Worm (Caenorhabditis elegans) whole organism, L1 larva: ENCODE data around the gene ins-14.
A peak's percentile ranks its signal among the peaks of the same experiment; 100 is the strongest.

ENCODE experiments used
- C16A3.4 ChIP-seq: fragments of 150-350 bp; optimal IDR thresholded peaks from 2 replicates; lab custom pipeline; 2014; ENCODE audit warnings: missing biosample characterization, missing genetic modification characterization
- C34B4.2 ChIP-seq: sonication (generic microtip); optimal IDR thresholded peaks from 2 replicates; lab custom pipeline; 2017; ENCODE audit warnings: mild to moderate bottlenecking, missing genetic modification characterization, missing compliant biosample characterization
- F16B12.6 ChIP-seq: fragments of 150-350 bp; optimal IDR thresholded peaks from 2 replicates; lab custom pipeline; 2014; ENCODE audit warnings: missing biosample characterization, missing genetic modification characterization
- Y116A8C.19 ChIP-seq: sonication (generic microtip); optimal IDR thresholded peaks from 2 replicates; lab custom pipeline; 2016; ENCODE audit warnings: missing compliant biosample characterization, missing genetic modification characterization, borderline replicate concordance
- aha-1 ChIP-seq: fragments of 150-350 bp; optimal IDR thresholded peaks from 2 replicates; lab custom pipeline; 2014; ENCODE audit warnings: missing biosample characterization, missing genetic modification characterization
- ama-1 ChIP-seq: fragments of 150-350 bp; optimal IDR thresholded peaks from 2 replicates; lab custom pipeline; 2014
- blmp-1 ChIP-seq: fragments of 150-350 bp; optimal IDR thresholded peaks from 2 replicates; lab custom pipeline; 2014; ENCODE audit warnings: missing biosample characterization, missing genetic modification characterization
- ceh-82 ChIP-seq, 3 experiments: fragments of 150-350 bp in 1 of 3; sonication (generic microtip) in 2 of 3; optimal IDR thresholded peaks; 2 replicates each; lab custom pipeline; 2014 to 2017; ENCODE audit warnings: missing biosample characterization in 3 of 3, missing genetic modification characterization in 3 of 3
- ceh-88 ChIP-seq: fragments of 200-800 bp; sonication (Bioruptor generic); IDR thresholded peaks from 2 replicates; pipeline ENCODE4 v1.3.6; 2022; ENCODE audit warnings: missing genetic modification characterization, missing compliant biosample characterization
- ceh-90 ChIP-seq: sonication (generic microtip); optimal IDR thresholded peaks from 2 replicates; lab custom pipeline; 2016; ENCODE audit warnings: missing genetic modification characterization, missing compliant biosample characterization
- dpl-1 ChIP-seq, 3 experiments: fragments of 150-350 bp in 2 of 3; sonication (generic microtip) in 1 of 3; optimal IDR thresholded peaks; 2 replicates each; lab custom pipeline; 2014 to 2017; ENCODE audit warnings: missing biosample characterization in 3 of 3, missing genetic modification characterization in 3 of 3, missing genetic modification reagents in 3 of 3
- dsc-1 ChIP-seq: sonication (generic microtip); optimal IDR thresholded peaks from 2 replicates; lab custom pipeline; 2016; ENCODE audit warnings: mild to moderate bottlenecking, missing genetic modification characterization, missing compliant biosample characterization
- efl-1 ChIP-seq, 4 experiments: fragments of 150-350 bp; optimal IDR thresholded peaks in 3 of 4; peaks in 1 of 4; 1 replicate in 1 of 4; 2 replicates in 3 of 4; lab custom pipeline; 2014; ENCODE audit warnings: missing biosample characterization in 2 of 4, missing genetic modification characterization in 2 of 4, missing genetic modification reagents in 2 of 4
- egl-27 ChIP-seq, 2 experiments: fragments of 150-350 bp in 1 of 2; sonication (generic microtip); optimal IDR thresholded peaks; 3 replicates each; lab custom pipeline; 2017 to 2018; ENCODE audit warnings: missing biosample characterization in 2 of 2, missing genetic modification characterization in 2 of 2, missing genetic modification reagents in 2 of 2
- elt-2 ChIP-seq: sonication (generic microtip); optimal IDR thresholded peaks from 2 replicates; lab custom pipeline; 2016; ENCODE audit warnings: missing genetic modification characterization, mild to moderate bottlenecking, inconsistent platforms, missing compliant biosample characterization, missing genetic modification reagents
- elt-3 ChIP-seq, 6 experiments: fragments of 150-350 bp in 1 of 6; sonication (generic microtip); optimal IDR thresholded peaks; 2 replicates each; lab custom pipeline; 2017 to 2018; ENCODE audit warnings: missing biosample characterization in 6 of 6, missing genetic modification characterization in 6 of 6, inconsistent platforms in 1 of 6
- fkh-4 ChIP-seq: sonication (generic microtip); optimal IDR thresholded peaks from 2 replicates; lab custom pipeline; 2016; ENCODE audit warnings: missing compliant biosample characterization, missing genetic modification characterization, borderline replicate concordance
- fkh-8 ChIP-seq: sonication (generic microtip); optimal IDR thresholded peaks from 2 replicates; lab custom pipeline; 2016; ENCODE audit warnings: mild to moderate bottlenecking, missing genetic modification characterization, missing compliant biosample characterization
- grh-1 ChIP-seq: fragments of 200-800 bp; sonication (Bioruptor generic); IDR thresholded peaks from 2 replicates; pipeline ENCODE4 v1.3.6; 2022; ENCODE audit warnings: missing genetic modification reagents, missing genetic modification characterization, missing compliant biosample characterization
- hlh-4 ChIP-seq: sonication (generic microtip); optimal IDR thresholded peaks from 2 replicates; lab custom pipeline; 2016; ENCODE audit warnings: mild to moderate bottlenecking, missing genetic modification characterization, missing compliant biosample characterization
- hpl-2 ChIP-seq: fragments of 150-350 bp; optimal IDR thresholded peaks from 2 replicates; lab custom pipeline; 2014; ENCODE audit warnings: missing biosample characterization, missing genetic modification reagents, missing genetic modification characterization
- irx-1 ChIP-seq: sonication (generic microtip); optimal IDR thresholded peaks from 2 replicates; lab custom pipeline; 2016; ENCODE audit warnings: missing genetic modification characterization, missing compliant biosample characterization
- isw-1 ChIP-seq: fragments of 200-800 bp; sonication (Bioruptor generic); IDR thresholded peaks from 2 replicates; pipeline ENCODE4 v1.3.6; 2022; ENCODE audit warnings: missing genetic modification characterization, missing compliant biosample characterization
- lin-13 ChIP-seq: fragments of 150-350 bp; optimal IDR thresholded peaks from 2 replicates; lab custom pipeline; 2014; ENCODE audit warnings: missing biosample characterization, missing genetic modification reagents, missing genetic modification characterization
- lin-14 ChIP-seq: fragments of 200-800 bp; sonication (Bioruptor generic); optimal IDR thresholded peaks from 2 replicates; lab custom pipeline; 2018; ENCODE audit warnings: mild to moderate bottlenecking, missing genetic modification characterization, moderate library complexity, missing compliant biosample characterization
- lin-35 ChIP-seq, 2 experiments: fragments of 150-350 bp; optimal IDR thresholded peaks; 2 replicates each; lab custom pipeline; 2014; ENCODE audit warnings: missing biosample characterization in 2 of 2, missing genetic modification characterization in 2 of 2, missing genetic modification reagents in 2 of 2
- lin-39 ChIP-seq: fragments of 150-350 bp; optimal IDR thresholded peaks from 2 replicates; lab custom pipeline; 2014; ENCODE audit warnings: missing biosample characterization, missing genetic modification reagents, missing genetic modification characterization
- lsy-2 ChIP-seq, 2 experiments: fragments of 150-350 bp; optimal IDR thresholded peaks; 2 replicates each; lab custom pipeline; 2014; ENCODE audit warnings: missing biosample characterization in 2 of 2, missing genetic modification characterization in 2 of 2
- mep-1 ChIP-seq: fragments of 150-350 bp; optimal IDR thresholded peaks from 2 replicates; lab custom pipeline; 2014; ENCODE audit warnings: missing biosample characterization, missing genetic modification characterization
- nhr-19 ChIP-seq: fragments of 200-800 bp; sonication (Bioruptor generic); conservative IDR thresholded peaks from 2 replicates; pipeline ENCODE4 v1.3.6; 2022; ENCODE audit warnings: missing genetic modification characterization, missing compliant biosample characterization
- nhr-20 ChIP-seq: sonication (generic microtip); optimal IDR thresholded peaks from 2 replicates; lab custom pipeline; 2016; ENCODE audit warnings: mild to moderate bottlenecking, missing genetic modification characterization, missing compliant biosample characterization
- nhr-28 ChIP-seq: fragments of 150-350 bp; optimal IDR thresholded peaks from 2 replicates; lab custom pipeline; 2014; ENCODE audit warnings: missing biosample characterization, missing genetic modification characterization
- nhr-47 ChIP-seq: sonication (generic microtip); optimal IDR thresholded peaks from 2 replicates; lab custom pipeline; 2016; ENCODE audit warnings: mild to moderate bottlenecking, missing genetic modification characterization, moderate library complexity, missing compliant biosample characterization
- nhr-71 ChIP-seq: sonication (generic microtip); optimal IDR thresholded peaks from 2 replicates; lab custom pipeline; 2016; ENCODE audit warnings: mild to moderate bottlenecking, missing genetic modification characterization, moderate library complexity, missing compliant biosample characterization
- nhr-84 ChIP-seq: sonication (generic microtip); optimal IDR thresholded peaks from 2 replicates; lab custom pipeline; 2017; ENCODE audit warnings: missing biosample characterization, missing genetic modification characterization
- pax-3 ChIP-seq: fragments of 200-800 bp; sonication (Bioruptor generic); optimal IDR thresholded peaks from 2 replicates; lab custom pipeline; 2018; ENCODE audit warnings: mild to moderate bottlenecking, missing genetic modification characterization, moderate library complexity, missing compliant biosample characterization
- rnt-1 ChIP-seq: sonication (generic microtip); optimal IDR thresholded peaks from 2 replicates; lab custom pipeline; 2016; ENCODE audit warnings: mild to moderate bottlenecking, missing genetic modification characterization, moderate library complexity, missing compliant biosample characterization
- skn-1 ChIP-seq: fragments of 150-350 bp; optimal IDR thresholded peaks from 2 replicates; lab custom pipeline; 2014; ENCODE audit warnings: missing biosample characterization, missing genetic modification characterization
- snpc-4 ChIP-seq: fragments of 150-350 bp; optimal IDR thresholded peaks from 2 replicates; lab custom pipeline; 2014; ENCODE audit warnings: missing biosample characterization, missing genetic modification characterization
- snu-23 ChIP-seq: sonication (generic microtip); optimal IDR thresholded peaks from 2 replicates; lab custom pipeline; 2016; ENCODE audit warnings: missing genetic modification characterization, missing compliant biosample characterization
- sox-4 ChIP-seq: sonication (generic microtip); optimal IDR thresholded peaks from 2 replicates; lab custom pipeline; 2016; ENCODE audit warnings: missing genetic modification characterization, missing compliant biosample characterization
- swsn-7 ChIP-seq: sonication (generic microtip); optimal IDR thresholded peaks from 2 replicates; lab custom pipeline; 2016; ENCODE audit warnings: missing genetic modification characterization, missing compliant biosample characterization
- tbx-2 ChIP-seq: sonication (generic microtip); optimal IDR thresholded peaks from 2 replicates; lab custom pipeline; 2016; ENCODE audit warnings: missing genetic modification characterization, missing compliant biosample characterization
- tlp-1 ChIP-seq: fragments of 150-350 bp; optimal IDR thresholded peaks from 2 replicates; lab custom pipeline; 2014; ENCODE audit warnings: missing biosample characterization, missing genetic modification characterization
- unc-130 ChIP-seq: fragments of 150-350 bp; optimal IDR thresholded peaks from 2 replicates; lab custom pipeline; 2017; ENCODE audit warnings: missing biosample characterization, missing genetic modification characterization, inconsistent platforms
- unc-30 ChIP-seq: sonication (generic microtip); optimal IDR thresholded peaks from 2 replicates; lab custom pipeline; 2017; ENCODE audit warnings: missing biosample characterization, missing genetic modification characterization
- vab-15 ChIP-seq: sonication (generic microtip); optimal IDR thresholded peaks from 2 replicates; lab custom pipeline; 2017; ENCODE audit warnings: missing genotype, mild to moderate bottlenecking, missing genetic modification characterization, missing compliant biosample characterization
- zag-1 ChIP-seq: fragments of 150-350 bp; optimal IDR thresholded peaks from 2 replicates; lab custom pipeline; 2014; ENCODE audit warnings: missing biosample characterization, missing genetic modification characterization
- ztf-4 ChIP-seq: fragments of 150-350 bp; optimal IDR thresholded peaks from 2 replicates; lab custom pipeline; 2014; ENCODE audit warnings: missing biosample characterization, missing genetic modification characterization

The ins-14 gene

DNA sequence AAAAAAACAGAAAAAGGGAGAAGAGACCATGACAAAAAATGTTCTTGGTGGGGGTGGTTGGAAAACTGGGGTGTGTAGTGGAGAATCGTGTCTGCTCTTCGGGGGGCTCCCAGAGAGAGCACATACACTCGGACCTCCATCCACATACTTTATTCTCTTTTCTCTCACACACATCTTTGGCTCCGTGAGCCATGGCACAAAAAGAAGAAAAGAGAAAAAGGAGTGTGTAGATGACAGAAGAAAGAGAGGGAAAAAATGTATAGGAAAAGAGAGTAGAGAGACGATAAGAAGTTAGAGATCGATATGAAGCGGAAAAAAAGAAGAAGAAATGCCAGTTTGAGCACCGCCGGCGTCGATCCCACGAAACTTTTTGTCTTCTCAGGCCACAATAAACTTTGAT, 36.6 kb downstream of the ins-14 start (continued):
- TF ChIP-seq nhr-28, result no peak
- TF ChIP-seq C16A3.4 (tag; lab: Kevin White, UChicago), result peak; percentile 23
- no peak for TF ChIP-seq fkh-8 (tag; lab: Kevin White, UChicago)
- TF ChIP-seq vab-15, result no peak
- no peak for TF ChIP-seq zag-1 (tag; lab: Kevin White, UChicago)
- peak; percentile 58 for TF ChIP-seq snu-23 (GFP tag; lab: Kevin White, UChicago)
- TF ChIP-seq mep-1, result peak; percentile 40
- TF ChIP-seq nhr-84 (tag; lab: Kevin White, UChicago), result no peak
- TF ChIP-seq ceh-90 (tag; lab: Kevin White, UChicago), result no peak
- TF ChIP-seq F16B12.6 (tag; lab: Kevin White, UChicago), result no peak
- peak; percentile 32; the same call in 1 of the 2 replicates for TF ChIP-seq nhr-19 (GFP tag; lab: Robert Waterston, UW)
- TF ChIP-seq nhr-20 (tag; lab: Kevin White, UChicago), result peak; percentile 8
- no peak for TF ChIP-seq fkh-4 (tag; lab: Kevin White, UChicago)
- TF ChIP-seq aha-1 (tag; lab: Kevin White, UChicago), result no peak
- TF ChIP-seq isw-1 (GFP tag; lab: Robert Waterston, UW), result 0 out of 2 replicates have a peak, but pooled peaks have one; percentile 19
- peak in 1 of 3 experiments; percentile 13 for TF ChIP-seq dpl-1 (GFP tag; optimal IDR thresholded peaks at IDR 0.05; lab: Kevin White, UChicago)
- no peak for TF ChIP-seq hlh-4 (tag; lab: Kevin White, UChicago)
- TF ChIP-seq dsc-1 (tag; lab: Kevin White, UChicago), result peak; percentile 14

DNA sequence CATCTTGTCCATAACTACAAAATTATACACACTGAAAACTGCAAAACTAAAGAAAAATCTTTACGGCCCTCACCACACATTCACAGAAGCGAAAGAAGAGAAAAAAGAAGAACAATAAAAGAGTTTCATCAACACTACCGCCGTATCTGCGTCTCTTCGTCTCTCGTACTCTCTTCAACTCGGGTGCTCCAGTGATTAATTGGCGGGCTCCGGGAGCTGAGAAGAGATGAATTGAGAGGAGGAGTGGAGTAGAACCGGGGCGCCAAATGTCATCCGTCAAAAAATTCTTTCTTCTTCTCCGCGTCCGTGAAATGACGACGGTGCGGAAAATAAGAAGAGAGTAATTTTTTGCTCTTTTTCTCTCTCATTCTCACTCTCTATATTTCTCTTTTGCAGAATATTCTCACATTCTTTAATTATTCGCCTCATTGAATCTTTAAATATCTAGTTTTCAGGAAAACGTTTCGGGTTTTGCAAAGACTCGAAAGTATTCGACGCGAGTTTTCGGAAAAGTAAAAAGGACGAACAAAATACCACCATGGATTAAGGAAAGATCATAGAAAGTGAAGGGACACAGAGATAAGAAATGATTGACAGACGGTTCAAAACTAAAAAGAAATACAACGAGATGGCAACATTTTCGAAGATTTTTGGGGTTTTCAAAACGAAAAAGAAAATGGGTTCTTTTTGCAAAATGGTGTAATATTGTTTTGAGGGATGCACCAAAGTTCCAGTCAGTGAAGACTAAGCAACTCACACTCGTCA, 37.9 kb downstream of the ins-14 start:
- TF ChIP-seq lin-39 (tag; lab: Kevin White, UChicago) (peak; percentile 85), C34B4.2 (tag; lab: Kevin White, UChicago) (no peak), dpl-1 (GFP tag; optimal IDR thresholded peaks at IDR 0.05; lab: Kevin White, UChicago) (no peak), ztf-4 (tag; lab: Kevin White, UChicago) (no peak), dsc-1 (tag; lab: Kevin White, UChicago) (peak; percentile 61), nhr-19 (GFP tag; lab: Robert Waterston, UW) (peak; percentile 40; the same call in 1 of the 2 replicates), lin-14 (peak; percentile 92), elt-2 (tag; lab: Kevin White, UChicago) (no peak), sox-4 (tag; lab: Kevin White, UChicago) (no peak), pax-3 (no peak), lin-35 (GFP tag; optimal IDR thresholded peaks at IDR 0.05; lab: Kevin White, UChicago) (peak in 1 of 2 experiments; percentile 2), unc-130 (tag; lab: Kevin White, UChicago) (peak; percentile 50), ceh-82 (tag; optimal IDR thresholded peaks at IDR 0.05; lab: Kevin White, UChicago) (peak in 1 of 3 experiments; percentile 1), irx-1 (peak; percentile 5), hpl-2 (GFP tag; lab: Kevin White, UChicago) (no peak), tlp-1 (tag; lab: Kevin White, UChicago) (no peak), nhr-47 (peak; percentile 24), ceh-88 (GFP tag; lab: Robert Waterston, UW) (no peak), unc-30 (no peak), ceh-90 (tag; lab: Kevin White, UChicago) (no peak), lin-13 (GFP tag; lab: Kevin White, UChicago) (peak; percentile 3), Y116A8C.19 (tag; lab: Kevin White, UChicago) (no peak), elt-3 (tag; optimal IDR thresholded peaks at IDR 0.05; lab: Kevin White, UChicago) (no peak), nhr-71 (tag; lab: Kevin White, UChicago) (peak; percentile 74), efl-1 (optimal IDR thresholded peaks at IDR 0.05; lab: Kevin White, UChicago) (peak in 1 of 2 experiments; percentile 11), efl-1 (GFP tag; optimal IDR thresholded peaks at IDR 0.05 in 1 of 2; lab: Kevin White, UChicago) (peak in 1 of 2 experiments; percentile 59), lsy-2 (tag; optimal IDR thresholded peaks at IDR 0.05; lab: Kevin White, UChicago) (peak in 1 of 2 experiments; percentile 33), egl-27 (tag; optimal IDR thresholded peaks at IDR 0.05; lab: Kevin White, UChicago) (no peak), rnt-1 (peak; percentile 85), ama-1 (lab: Kevin White, UChicago) (no peak), nhr-28 (no peak), snu-23 (GFP tag; lab: Kevin White, UChicago) (peak; percentile 28), swsn-7 (tag; lab: Kevin White, UChicago) (peak; percentile 20), snpc-4 (tag; lab: Kevin White, UChicago) (no peak), skn-1 (tag; lab: Kevin White, UChicago) (no peak), blmp-1 (peak; percentile 61), grh-1 (GFP tag; lab: Robert Waterston, UW) (no peak), hlh-4 (tag; lab: Kevin White, UChicago) (no peak), tbx-2 (tag; lab: Kevin White, UChicago) (peak; percentile 49)
